Worm (Caenorhabditis elegans): ENCODE measurements around the gene str-86.

str-86 gene

ce11 chrV:8956387-8957095, 27.0 kb downstream of the str-86 start, which contains the start of gene ttc-17:
Gene ttc-17 (plus strand): TSS chrV:8957045.
- TF ChIP-seq nfya-1 (tag; optimal IDR thresholded peaks at IDR 0.05; ENCODE audit: insufficient read depth) = no peak
- TF ChIP-seq eor-1 (tag; optimal IDR thresholded peaks at IDR 0.05) = no peak
- TF ChIP-seq daf-12 (tag; optimal IDR thresholded peaks at IDR 0.05) = no peak
- no peak for TF ChIP-seq ztf-4 (tag; optimal IDR thresholded peaks at IDR 0.05)
- TF ChIP-seq unc-39 (tag; optimal IDR thresholded peaks at IDR 0.05) = no peak
- TF ChIP-seq nhr-25 (tag; optimal IDR thresholded peaks at IDR 0.05) = peak; percentile 65
- no peak for TF ChIP-seq sea-2 (GFP tag; optimal IDR thresholded peaks at IDR 0.05)

ce11 chrV:8949873-8950272, 33.6 kb downstream of the str-86 start:
- TF ChIP-seq nhr-28 (tag; optimal IDR thresholded peaks at IDR 0.05) (no peak), eor-1 (tag; optimal IDR thresholded peaks at IDR 0.05) (no peak), pqm-1 (tag; optimal IDR thresholded peaks at IDR 0.05) (no peak), fkh-10 (GFP tag; optimal IDR thresholded peaks at IDR 0.05) (no peak), tbx-2 (tag; optimal IDR thresholded peaks at IDR 0.05) (no peak), elt-2 (tag; optimal IDR thresholded peaks at IDR 0.05) (no peak), nhr-25 (tag; optimal IDR thresholded peaks at IDR 0.05) (no peak), nhr-237 (tag; optimal IDR thresholded peaks at IDR 0.05) (no peak)

ce11 chrV:8948996-8949395, 34.5 kb downstream of the str-86 start:
- TF ChIP-seq pqm-1 (tag; optimal IDR thresholded peaks at IDR 0.05) (peak; percentile 66), nhr-43 (tag; optimal IDR thresholded peaks at IDR 0.05; ENCODE audit: poor library complexity, severe bottlenecking) (no peak), nhr-77 (tag; optimal IDR thresholded peaks at IDR 0.05) (no peak), elt-2 (tag; optimal IDR thresholded peaks at IDR 0.05) (peak; percentile 82), nhr-76 (tag; optimal IDR thresholded peaks at IDR 0.05) (no peak)

ce11 chrV:8948365-8948764, 35.1 kb downstream of the str-86 start:
- TF ChIP-seq zag-1 (tag; optimal IDR thresholded peaks at IDR 0.05) (no peak), elt-2 (tag; optimal IDR thresholded peaks at IDR 0.05) (peak; percentile 44), ztf-4 (tag; optimal IDR thresholded peaks at IDR 0.05) (no peak), hmg-11 (tag; optimal IDR thresholded peaks at IDR 0.05) (no peak), nhr-237 (tag; optimal IDR thresholded peaks at IDR 0.05) (no peak), aly-2 (tag; optimal IDR thresholded peaks at IDR 0.05) (no peak), tbx-2 (tag; optimal IDR thresholded peaks at IDR 0.05) (no peak), pqm-1 (tag; optimal IDR thresholded peaks at IDR 0.05) (no peak)

DNA sequence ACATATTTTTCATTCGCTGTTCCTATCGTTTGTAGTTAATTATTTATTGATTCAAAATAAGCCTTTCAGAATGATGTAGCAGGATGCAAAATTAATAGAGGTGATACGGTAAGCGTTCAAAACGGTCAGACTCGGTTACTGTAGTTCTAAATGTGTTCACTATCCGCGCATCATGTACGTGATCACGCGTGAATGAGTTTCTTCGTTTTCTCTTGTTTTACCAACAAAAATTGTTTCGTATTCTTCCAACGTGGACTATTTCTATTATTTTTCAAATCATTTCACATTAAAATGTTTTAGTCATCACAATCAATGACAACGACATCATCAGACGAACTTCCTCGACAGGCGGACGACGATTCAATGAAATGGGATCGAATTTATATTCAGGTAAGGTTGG, 36.0 kb downstream of the str-86 start, which contains the start of gene gck-1:
TSS of gene gck-1 (plus strand) at position 301 of the 400 bp plus-strand sequence.
- no peak for TF ChIP-seq nhr-43 (tag; optimal IDR thresholded peaks at IDR 0.05; ENCODE audit: poor library complexity, severe bottlenecking)
- TF ChIP-seq fkh-2 (tag; optimal IDR thresholded peaks at IDR 0.05) = no peak
- no peak for TF ChIP-seq nhr-23 (tag; optimal IDR thresholded peaks at IDR 0.05)
- TF ChIP-seq mml-1 (tag; optimal IDR thresholded peaks at IDR 0.05) = no peak
- no peak for TF ChIP-seq mdl-1 (tag; optimal IDR thresholded peaks at IDR 0.05)
- no peak for TF ChIP-seq hmg-11 (tag; optimal IDR thresholded peaks at IDR 0.05)
- no peak for TF ChIP-seq nhr-28 (tag; optimal IDR thresholded peaks at IDR 0.05)
- TF ChIP-seq R02D3.7 (tag; optimal IDR thresholded peaks at IDR 0.05) = no peak
- TF ChIP-seq aly-2 (tag; optimal IDR thresholded peaks at IDR 0.05) = no peak
- no peak for TF ChIP-seq skn-1 (tag; optimal IDR thresholded peaks at IDR 0.05)
- TF ChIP-seq unc-62 (GFP tag; optimal IDR thresholded peaks at IDR 0.05) = no peak
- TF ChIP-seq ceh-16 (tag; optimal IDR thresholded peaks at IDR 0.05) = no peak
- no peak for TF ChIP-seq ceh-9 (tag; optimal IDR thresholded peaks at IDR 0.05)
- no peak for TF ChIP-seq lsy-12 (tag; optimal IDR thresholded peaks at IDR 0.05)

ce11 chrV:8946142-8946541, 37.4 kb downstream of the str-86 start:
- TF ChIP-seq zag-1 (tag; optimal IDR thresholded peaks at IDR 0.05) (no peak), nhr-25 (tag; optimal IDR thresholded peaks at IDR 0.05) (peak; percentile 12)

ce11 chrV:8944481-8944880, 39.0 kb downstream of the str-86 start:
- TF ChIP-seq hmg-11 (tag; optimal IDR thresholded peaks at IDR 0.05) (no peak), ceh-9 (tag; optimal IDR thresholded peaks at IDR 0.05) (no peak), ZK546.5 (tag; optimal IDR thresholded peaks at IDR 0.05) (no peak)

All from whole organism, L3 larva.